Worm (Caenorhabditis elegans) whole organism, midembryonic: ENCODE data around the gene selt-1.2.

Source experiments
- T22C8.4 ChIP-seq: fragments of 200-800 bp; sonication (Bioruptor generic); IDR thresholded peaks from 2 replicates; pipeline ENCODE4 v1.3.6; 2022; ENCODE audit warnings: missing genetic modification characterization, missing compliant biosample characterization
- flt-1 ChIP-seq: fragments of 200-800 bp; sonication (Bioruptor generic); IDR thresholded peaks from 2 replicates; pipeline ENCODE4 v1.3.6; 2022; ENCODE audit warnings: missing genetic modification characterization, missing compliant biosample characterization
- klf-2 ChIP-seq: fragments of 200-800 bp; sonication (Bioruptor generic); conservative IDR thresholded peaks from 2 replicates; pipeline ENCODE4 v1.3.6; 2022; ENCODE audit warnings: missing genetic modification reagents, missing genetic modification characterization, missing compliant biosample characterization
- med-1 ChIP-seq: sonication (generic microtip); optimal IDR thresholded peaks from 2 replicates; lab custom pipeline; 2017; ENCODE audit warnings: missing genetic modification characterization, mild to moderate bottlenecking, missing compliant biosample characterization, antibody characterized with exemption, missing genetic modification reagents; ENCODE audit not compliant: insufficient read depth
- tab-1 ChIP-seq: fragments of 200-800 bp; sonication (Bioruptor generic); IDR thresholded peaks from 2 replicates; pipeline ENCODE4 v1.3.6; 2022; ENCODE audit warnings: missing genetic modification characterization, missing compliant biosample characterization
- ztf-23 ChIP-seq: fragments of 200-800 bp; sonication (Bioruptor generic); IDR thresholded peaks from 2 replicates; pipeline ENCODE4 v1.3.6; 2022; ENCODE audit warnings: missing genetic modification reagents, missing genetic modification characterization, missing compliant biosample characterization
- ztf-29 ChIP-seq: fragments of 200-800 bp; sonication (Bioruptor generic); IDR thresholded peaks from 2 replicates; pipeline ENCODE4 v1.3.6; 2022; ENCODE audit warnings: missing genetic modification reagents, missing genetic modification characterization, missing compliant biosample characterization

DNA sequence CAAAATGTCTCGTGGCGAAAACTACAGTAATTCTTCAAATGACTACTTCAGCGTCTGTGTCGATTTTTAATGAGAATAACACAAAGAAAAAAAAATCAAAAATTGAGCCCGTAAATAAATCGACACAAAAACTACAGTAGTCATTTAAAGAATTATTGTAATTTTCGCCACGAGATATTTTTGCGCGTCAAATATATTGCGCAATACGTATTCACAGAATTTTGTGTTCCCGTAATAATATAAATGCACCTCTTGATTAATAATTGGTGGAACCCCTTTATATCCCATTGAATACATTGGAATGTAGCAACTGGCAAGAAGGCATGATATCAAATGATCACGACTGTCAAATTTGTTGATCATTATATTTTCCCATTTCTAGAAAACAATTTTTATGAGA is 21.7 kb upstream of the selt-1.2 start:
- no peak for TF ChIP-seq T22C8.4 (GFP tag; lab: Robert Waterston, UW)
- TF ChIP-seq flt-1 (GFP tag; lab: Robert Waterston, UW), result no peak
- no peak for TF ChIP-seq med-1 (GFP tag; lab: Kevin White, UChicago)
- no peak for TF ChIP-seq klf-2
- TF ChIP-seq ztf-29 (GFP tag; lab: Robert Waterston, UW), result no peak
- TF ChIP-seq ztf-23 (GFP tag; lab: Robert Waterston, UW), result no peak
- TF ChIP-seq tab-1 (GFP tag; lab: Robert Waterston, UW), result no peak
